Worm (Caenorhabditis elegans) whole organism, L2 larva: ENCODE results near the gene F55E10.1.

Experiments
- ZK546.5 ChIP-seq: sonication (generic microtip); optimal IDR thresholded peaks from 2 replicates; lab custom pipeline; 2017; ENCODE audit warnings: missing biosample characterization, missing genetic modification characterization
- elt-3 ChIP-seq: sonication (generic microtip); optimal IDR thresholded peaks from 2 replicates; lab custom pipeline; 2017; ENCODE audit warnings: missing biosample characterization, missing genetic modification characterization
- fos-1 ChIP-seq: fragments of 150-350 bp; optimal IDR thresholded peaks from 2 replicates; lab custom pipeline; 2014; ENCODE audit warnings: missing biosample characterization, missing genetic modification characterization
- lin-39 ChIP-seq: fragments of 150-350 bp; optimal IDR thresholded peaks from 2 replicates; lab custom pipeline; 2014; ENCODE audit warnings: missing biosample characterization, missing genetic modification reagents, missing genetic modification characterization
- lsy-2 ChIP-seq, 2 experiments: fragments of 150-350 bp in 1 of 2; sonication (generic microtip) in 1 of 2; optimal IDR thresholded peaks; 2 replicates each; lab custom pipeline; 2014 to 2017; ENCODE audit warnings: missing biosample characterization in 2 of 2, missing genetic modification characterization in 2 of 2

ce11 chrX:8346248-8346647 is 4.5 kb downstream of the F55E10.1 start, which contains the start of gene drd-5:
- TF ChIP-seq ZK546.5 (tag; lab: Kevin White, UChicago): no peak
- no peak for TF ChIP-seq lsy-2 (tag; optimal IDR thresholded peaks at IDR 0.05; lab: Kevin White, UChicago)
- TF ChIP-seq lin-39: no peak
- TF ChIP-seq fos-1: no peak
- no peak for TF ChIP-seq elt-3 (tag; lab: Kevin White, UChicago)
